Fruit fly (Drosophila melanogaster) whole organism, embryonic: Measurements from ENCODE around the gene CG18649.

Experiments
- Abd-B ChIP-seq: fragments of 200-800 bp; sonication (Bioruptor generic); optimal IDR thresholded peaks from 2 replicates; lab custom pipeline; 2018; ENCODE audit warnings: missing biosample characterization, mild to moderate bottlenecking, missing genetic modification characterization, moderate library complexity
- Ada2b ChIP-seq: fragments of 200-800 bp; sonication (Bioruptor generic); IDR thresholded peaks from 2 replicates; pipeline ENCODE4 v1.3.6; 2022; ENCODE audit warnings: missing biosample characterization, missing genetic modification characterization
- Atf6 ChIP-seq: fragments of 200-800 bp; sonication (Bioruptor generic); IDR thresholded peaks from 2 replicates; pipeline ENCODE4 v1.3.6; 2022; ENCODE audit warnings: missing biosample characterization, missing genetic modification characterization
- Awh ChIP-seq: fragments of 200-800 bp; sonication (Bioruptor generic); IDR thresholded peaks from 2 replicates; pipeline ENCODE4, ENCODE4 v1.3.6; 2022; ENCODE audit warnings: missing biosample characterization, missing genetic modification characterization
- CG10462 ChIP-seq: fragments of 200-800 bp; sonication (Bioruptor generic); optimal IDR thresholded peaks from 2 replicates; lab custom pipeline; 2016; ENCODE audit warnings: missing biosample characterization, missing genetic modification characterization
- CG11504 ChIP-seq: fragments of 200-800 bp; sonication (Bioruptor generic); optimal IDR thresholded peaks from 3 replicates; lab custom pipeline; 2019; ENCODE audit warnings: missing biosample characterization, mild to moderate bottlenecking, missing genetic modification characterization, moderate library complexity
- CG13296 ChIP-seq: fragments of 200-800 bp; sonication (Bioruptor generic); optimal IDR thresholded peaks from 3 replicates; lab custom pipeline; 2018; ENCODE audit warnings: missing biosample characterization, mild to moderate bottlenecking, missing genetic modification characterization
- CG14710 ChIP-seq: fragments of 200-800 bp; sonication (Bioruptor generic); optimal IDR thresholded peaks from 3 replicates; lab custom pipeline; 2019; ENCODE audit warnings: missing biosample characterization, mild to moderate bottlenecking, missing genetic modification characterization, moderate library complexity
- CG14965 ChIP-seq: fragments of 200-800 bp; sonication (Bioruptor generic); optimal IDR thresholded peaks from 2 replicates; lab custom pipeline; 2016; ENCODE audit warnings: missing biosample characterization, missing genetic modification characterization, borderline replicate concordance
- CG15514 ChIP-seq: fragments of 200-800 bp; sonication (Bioruptor generic); optimal IDR thresholded peaks from 3 replicates; lab custom pipeline; 2017; ENCODE audit warnings: missing biosample characterization, missing genetic modification characterization, mild to moderate bottlenecking, moderate library complexity, missing genetic modification reagents
- CG16863 ChIP-seq: fragments of 200-800 bp; sonication (Bioruptor generic); optimal IDR thresholded peaks from 3 replicates; lab custom pipeline; 2016; ENCODE audit warnings: missing biosample characterization, missing genetic modification characterization
- CG18599 ChIP-seq: fragments of 200-800 bp; sonication (Bioruptor generic); optimal IDR thresholded peaks from 3 replicates; lab custom pipeline; 2017; ENCODE audit warnings: missing biosample characterization, missing genetic modification characterization, mild to moderate bottlenecking, moderate library complexity, missing genetic modification reagents
- CG4730 ChIP-seq: fragments of 200-800 bp; sonication (Bioruptor generic); IDR thresholded peaks from 2 replicates; pipeline ENCODE4 v1.3.6; 2022; ENCODE audit warnings: missing biosample characterization, missing genetic modification characterization
- CG6654 ChIP-seq: fragments of 200-800 bp; sonication (Bioruptor generic); optimal IDR thresholded peaks from 2 replicates; lab custom pipeline; 2017; ENCODE audit warnings: missing biosample characterization, mild to moderate bottlenecking, missing genetic modification characterization
- CG6854 ChIP-seq: fragments of 200-800 bp; sonication (Bioruptor generic); optimal IDR thresholded peaks from 3 replicates; lab custom pipeline; 2017; ENCODE audit warnings: missing biosample characterization, mild to moderate bottlenecking, missing genetic modification characterization
- CG7357 ChIP-seq: fragments of 200-800 bp; sonication (Bioruptor generic); IDR thresholded peaks from 3 replicates; pipeline ENCODE4 v1.3.6; 2022; ENCODE audit warnings: missing biosample characterization, missing genetic modification characterization
- CG7556 ChIP-seq: fragments of 200-800 bp; sonication (Bioruptor generic); optimal IDR thresholded peaks from 2 replicates; lab custom pipeline; 2017; ENCODE audit warnings: missing biosample characterization, mild to moderate bottlenecking, missing genetic modification characterization
- CG8281 ChIP-seq: fragments of 200-800 bp; sonication (Bioruptor generic); optimal IDR thresholded peaks from 2 replicates; lab custom pipeline; 2018; ENCODE audit warnings: missing biosample characterization, mild to moderate bottlenecking, missing genetic modification characterization, moderate library complexity
- Dad ChIP-seq: fragments of 200-800 bp; sonication (Bioruptor generic); optimal IDR thresholded peaks from 3 replicates; lab custom pipeline; 2016; ENCODE audit warnings: missing biosample characterization, missing genetic modification characterization
- Deaf1 ChIP-seq: fragments of 200-800 bp; optimal IDR thresholded peaks from 3 replicates; lab custom pipeline; 2019; ENCODE audit warnings: missing biosample characterization, mild to moderate bottlenecking, missing genetic modification characterization, moderate library complexity
- Doc3 ChIP-seq: fragments of 200-800 bp; sonication (Bioruptor generic); IDR thresholded peaks from 3 replicates; pipeline ENCODE4 v1.3.6; 2022; ENCODE audit warnings: missing biosample characterization, missing genetic modification characterization; ENCODE audit not compliant: partially characterized antibody
- ERR ChIP-seq: fragments of 200-800 bp; sonication (Bioruptor generic); optimal IDR thresholded peaks from 2 replicates; lab custom pipeline; 2016; ENCODE audit warnings: missing biosample characterization, missing genetic modification characterization
- H15 ChIP-seq: fragments of 200-800 bp; sonication (Bioruptor generic); IDR thresholded peaks from 3 replicates; pipeline ENCODE4 v1.3.6; 2022; ENCODE audit warnings: missing biosample characterization, missing genetic modification characterization
- Hey ChIP-seq: fragments of 200-800 bp; sonication (Bioruptor generic); optimal IDR thresholded peaks from 3 replicates; lab custom pipeline; 2018; ENCODE audit warnings: missing biosample characterization, mild to moderate bottlenecking, missing genetic modification characterization
- Hr51 ChIP-seq, 2 experiments: fragments of 200-800 bp; sonication (Bioruptor generic); optimal IDR thresholded peaks; 2 replicates in 1 of 2; 3 replicates in 1 of 2; lab custom pipeline; 2016 to 2018; ENCODE audit warnings: missing biosample characterization in 2 of 2, missing genetic modification characterization in 2 of 2, mild to moderate bottlenecking in 1 of 2, moderate library complexity in 1 of 2
- Lhr ChIP-seq: fragments of 200-800 bp; sonication (Bioruptor generic); optimal IDR thresholded peaks from 3 replicates; lab custom pipeline; 2017; ENCODE audit warnings: mild to moderate bottlenecking, missing biosample characterization, missing genetic modification reagents, missing genetic modification characterization
- Nf-YC ChIP-seq: fragments of 200-800 bp; optimal IDR thresholded peaks from 3 replicates; lab custom pipeline; 2019; ENCODE audit warnings: missing biosample characterization, mild to moderate bottlenecking, missing genetic modification characterization, moderate library complexity
- Rx ChIP-seq: fragments of 200-800 bp; sonication (Bioruptor generic); IDR thresholded peaks from 2 replicates; pipeline ENCODE4 v1.3.6; 2022; ENCODE audit warnings: missing biosample characterization, missing genetic modification characterization
- Stat92E ChIP-seq, 3 experiments: fragments of >200 bp in 2 of 3; fragments of 200-800 bp in 1 of 3; sonication (Bioruptor generic) in 1 of 3; optimal IDR thresholded peaks; 2 replicates each; lab custom pipeline; 2017 to 2019; ENCODE audit warnings: missing biosample characterization in 3 of 3, missing genetic modification characterization in 3 of 3, mild to moderate bottlenecking in 1 of 3, moderate library complexity in 1 of 3
- Usf ChIP-seq: fragments of 200-800 bp; sonication (Bioruptor generic); optimal IDR thresholded peaks from 2 replicates; lab custom pipeline; 2017; ENCODE audit warnings: missing genotype, missing biosample characterization, missing genetic modification characterization
- az2 ChIP-seq: fragments of 200-800 bp; sonication (Bioruptor generic); optimal IDR thresholded peaks from 3 replicates; lab custom pipeline; 2016; ENCODE audit warnings: missing biosample characterization, missing genetic modification characterization
- chm ChIP-seq: fragments of 200-800 bp; sonication (Bioruptor generic); IDR thresholded peaks from 2 replicates; pipeline ENCODE4 v1.3.6; 2022; ENCODE audit warnings: missing biosample characterization, missing genetic modification characterization
- dm ChIP-seq: fragments of 200-800 bp; sonication (Bioruptor generic); optimal IDR thresholded peaks from 3 replicates; lab custom pipeline; 2016; ENCODE audit warnings: missing biosample characterization, missing genetic modification characterization
- dmrt99B ChIP-seq: fragments of 200-800 bp; sonication (Bioruptor generic); optimal IDR thresholded peaks from 2 replicates; lab custom pipeline; 2018; ENCODE audit warnings: missing biosample characterization, mild to moderate bottlenecking, missing genetic modification characterization, moderate library complexity
- hbn ChIP-seq: fragments of 200-800 bp; sonication (Bioruptor generic); IDR thresholded peaks from 2 replicates; pipeline ENCODE4 v1.3.6; 2022; ENCODE audit warnings: missing biosample characterization, missing genetic modification characterization; ENCODE audit not compliant: partially characterized antibody
- hkb ChIP-seq, 2 experiments: fragments of 200-800 bp in 1 of 2; fragments of >200 bp in 1 of 2; sonication (Bioruptor generic) in 1 of 2; IDR thresholded peaks in 1 of 2; optimal IDR thresholded peaks in 1 of 2; 2 replicates each; pipeline versions ENCODE4 v1.3.6 to Lab custom; 2017 to 2022; ENCODE audit warnings: missing biosample characterization in 1 of 2, missing genetic modification characterization in 1 of 2
- ken ChIP-seq: fragments of 200-800 bp; sonication (Bioruptor generic); IDR thresholded peaks from 3 replicates; pipeline ENCODE4 v1.3.6; 2022; ENCODE audit warnings: missing biosample characterization, missing genetic modification characterization
- lab ChIP-seq: fragments of 200-800 bp; sonication (Bioruptor generic); optimal IDR thresholded peaks from 3 replicates; lab custom pipeline; 2017; ENCODE audit warnings: missing biosample characterization, missing genetic modification characterization, mild to moderate bottlenecking, moderate library complexity, missing genetic modification reagents
- lilli ChIP-seq: fragments of 200-800 bp; sonication (Bioruptor generic); optimal IDR thresholded peaks from 3 replicates; lab custom pipeline; 2016; ENCODE audit warnings: missing biosample characterization, missing genetic modification characterization
- nau ChIP-seq: fragments of 200-800 bp; sonication (Bioruptor generic); optimal IDR thresholded peaks from 3 replicates; lab custom pipeline; 2017; ENCODE audit warnings: missing biosample characterization, mild to moderate bottlenecking, missing genetic modification characterization, missing genetic modification reagents
- onecut ChIP-seq: fragments of 200-800 bp; sonication (Bioruptor generic); IDR thresholded peaks from 2 replicates; pipeline ENCODE4 v1.3.6; 2022; ENCODE audit warnings: missing biosample characterization, missing genetic modification characterization
- pho ChIP-seq: fragments of 200-800 bp; sonication (Bioruptor generic); optimal IDR thresholded peaks from 2 replicates; lab custom pipeline; 2016; ENCODE audit warnings: missing biosample characterization, missing genetic modification characterization
- pros ChIP-seq: fragments of 200-800 bp; sonication (Bioruptor generic); optimal IDR thresholded peaks from 3 replicates; lab custom pipeline; 2019; ENCODE audit warnings: missing biosample characterization, mild to moderate bottlenecking, missing genetic modification characterization, moderate library complexity
- psq ChIP-seq: fragments of 200-800 bp; sonication (Bioruptor generic); optimal IDR thresholded peaks from 2 replicates; lab custom pipeline; 2017; ENCODE audit warnings: missing biosample characterization, missing genetic modification characterization
- ro ChIP-seq: fragments of 200-800 bp; sonication (Bioruptor generic); IDR thresholded peaks from 2 replicates; pipeline ENCODE4 v1.3.6; 2022; ENCODE audit warnings: missing biosample characterization, missing genetic modification characterization
- sens ChIP-seq: fragments of 200-800 bp; sonication (Bioruptor generic); peaks from one replicate; lab custom pipeline; 2016; ENCODE audit warnings: missing biosample characterization, missing genetic modification characterization
- sisA ChIP-seq: fragments of 200-800 bp; sonication (Bioruptor generic); IDR thresholded peaks from 2 replicates; pipeline ENCODE4 v1.3.6; 2022; ENCODE audit warnings: missing biosample characterization, missing genetic modification characterization
- tgo ChIP-seq: fragments of 200-800 bp; sonication (Bioruptor generic); IDR thresholded peaks from 3 replicates; pipeline ENCODE4 v1.3.6; 2022; ENCODE audit warnings: missing biosample characterization, missing genetic modification characterization
- zf30C ChIP-seq: fragments of 200-800 bp; sonication (Bioruptor generic); optimal IDR thresholded peaks from 3 replicates; lab custom pipeline; 2018; ENCODE audit warnings: missing biosample characterization, mild to moderate bottlenecking, missing genetic modification characterization

The CG18649 gene

DNA sequence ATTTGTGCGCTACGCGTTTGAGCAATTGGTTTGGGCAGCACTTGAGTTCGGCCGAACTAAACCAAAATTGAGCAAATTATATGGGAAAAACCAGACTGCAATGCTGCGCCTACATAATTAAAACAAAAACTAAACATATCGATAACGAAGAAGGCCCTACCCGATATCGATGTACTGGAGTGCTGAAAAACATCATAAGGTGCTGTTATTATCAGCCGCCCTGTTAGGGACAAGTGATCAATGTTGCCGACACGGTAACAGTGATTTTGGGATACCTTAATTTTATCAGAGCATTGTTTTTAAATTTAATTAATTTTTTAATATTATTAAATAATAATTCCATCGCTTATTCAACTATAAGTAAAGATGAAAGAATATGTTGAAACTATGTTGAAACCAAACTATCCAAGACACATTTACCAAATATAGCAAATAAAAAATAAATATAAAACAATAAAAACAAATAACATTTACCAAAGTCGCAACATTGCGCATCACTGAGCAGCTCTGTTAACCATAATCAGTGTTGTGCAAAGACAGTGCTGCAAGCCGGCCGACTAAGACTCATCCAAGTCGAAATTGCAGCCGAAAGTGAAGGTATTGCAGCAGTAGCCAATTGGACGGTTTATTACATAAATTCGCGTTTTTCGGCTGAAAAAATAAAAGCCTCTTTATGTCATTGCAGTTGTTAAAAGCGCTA lies 40.8 kb upstream of the CG18649 start, which contains the start of the genes sstn, Plp and GlyRS (continued):
- TF ChIP-seq Hr51 (GFP tag; optimal IDR thresholded peaks at IDR 0.05; lab: Kevin White, UChicago): peak in 1 of 2 experiments; percentile 30
- no peak for TF ChIP-seq psq
- no peak for TF ChIP-seq CG6654 (GFP tag; lab: Kevin White, UChicago)
- TF ChIP-seq Awh (GFP tag; lab: Robert Waterston, UW): no peak
- TF ChIP-seq dm (GFP tag; lab: Kevin White, UChicago): no peak
- no peak for TF ChIP-seq H15 (GFP tag; lab: Robert Waterston, UW)
- TF ChIP-seq Rx (GFP tag; lab: Robert Waterston, UW): no peak
- TF ChIP-seq az2 (GFP tag; lab: Kevin White, UChicago): peak; percentile 20
- TF ChIP-seq CG7556 (GFP tag; lab: Kevin White, UChicago): peak; percentile 51
- peak; percentile 40 for TF ChIP-seq CG15514 (GFP tag; lab: Kevin White, UChicago)
- TF ChIP-seq CG6854 (GFP tag; lab: Kevin White, UChicago): no peak
- no peak for TF ChIP-seq Atf6 (GFP tag; lab: Robert Waterston, UW)
- TF ChIP-seq nau (GFP tag; lab: Kevin White, UChicago): no peak
- TF ChIP-seq CG13296 (GFP tag; lab: Kevin White, UChicago): peak; percentile 49
- peak; percentile 66 for TF ChIP-seq lab (GFP tag; lab: Kevin White, UChicago)
- TF ChIP-seq Abd-B (GFP tag; lab: Kevin White, UChicago): no peak
- TF ChIP-seq Stat92E (GFP tag; optimal IDR thresholded peaks at IDR 0.05; lab: Kevin White, UChicago): no peak
- no peak for TF ChIP-seq ERR
- no peak for TF ChIP-seq tgo (GFP tag; lab: Robert Waterston, UW)
- TF ChIP-seq hkb (optimal IDR thresholded peaks at IDR 0.05; lab: Kevin White, UChicago): no peak
- no peak for TF ChIP-seq hkb (GFP tag; IDR thresholded peaks at IDR 0.05; lab: Robert Waterston, UW)
- TF ChIP-seq CG18599 (GFP tag; lab: Kevin White, UChicago): peak; percentile 59
- TF ChIP-seq Lhr: peak; percentile 1
- TF ChIP-seq CG14965 (GFP tag; lab: Kevin White, UChicago): no peak
- TF ChIP-seq dmrt99B (tag; lab: Kevin White, UChicago): peak; percentile 23
- no peak for TF ChIP-seq Dad (GFP tag; lab: Kevin White, UChicago)
- no peak for TF ChIP-seq Ada2b (GFP tag; lab: Robert Waterston, UW)
- no peak for TF ChIP-seq CG7357 (GFP tag; lab: Robert Waterston, UW)
- TF ChIP-seq lilli: peak; percentile 41
- TF ChIP-seq CG10462 (GFP tag; lab: Kevin White, UChicago): no peak
- TF ChIP-seq pros (GFP tag; lab: Kevin White, UChicago): peak; percentile 96
- TF ChIP-seq CG11504: peak; percentile 75
- no peak for TF ChIP-seq Usf (GFP tag; lab: Kevin White, UChicago)
- no peak for TF ChIP-seq ken (GFP tag; lab: Robert Waterston, UW)
- no peak for TF ChIP-seq zf30C
- no peak for TF ChIP-seq CG4730 (GFP tag; lab: Robert Waterston, UW)
- no peak for TF ChIP-seq Hey
- peak; percentile 68 for TF ChIP-seq CG14710
- no peak for TF ChIP-seq onecut (GFP tag; lab: Robert Waterston, UW)
- peak; percentile 43; the same call in 1 of the 2 replicates for TF ChIP-seq hbn (GFP tag; lab: Robert Waterston, UW)
- TF ChIP-seq CG16863 (GFP tag; lab: Kevin White, UChicago): no peak
- TF ChIP-seq pho (GFP tag; lab: Kevin White, UChicago): no peak
- no peak for TF ChIP-seq Doc3 (GFP tag; lab: Robert Waterston, UW)
- peak; percentile 59 for TF ChIP-seq Nf-YC (tag; lab: Kevin White, UChicago)
- no peak for TF ChIP-seq chm (GFP tag; lab: Robert Waterston, UW)
- no peak for TF ChIP-seq ro (GFP tag; lab: Robert Waterston, UW)
- peak; percentile 60 for TF ChIP-seq sens (GFP tag; lab: Kevin White, UChicago)
- no peak for TF ChIP-seq sisA
- TF ChIP-seq Deaf1 (tag; lab: Kevin White, UChicago): no peak
- TF ChIP-seq CG8281 (tag; lab: Kevin White, UChicago): no peak
